Fruit fly (Drosophila melanogaster): ENCODE results near the gene CG18809.

CG18809 gene

dm6 chrX:19750626-19751149 lies 6.6 kb upstream of the CG18809 start, which contains the start of gene Abcd3 (continued):
- TF ChIP-seq CG8089 (GFP tag; optimal IDR thresholded peaks at IDR 0.05) (peak; percentile 31), Dp (GFP tag; optimal IDR thresholded peaks at IDR 0.05) (peak; percentile 46), pzg (GFP tag; optimal IDR thresholded peaks at IDR 0.05) (peak; percentile 76), eve (GFP tag; optimal IDR thresholded peaks at IDR 0.05) (no peak), CG13287 (GFP tag; IDR thresholded peaks at IDR 0.05; ENCODE audit: partially characterized antibody) (peak; percentile 78), pfk (GFP tag; optimal IDR thresholded peaks at IDR 0.05) (no peak), CG6689 (GFP tag; IDR thresholded peaks at IDR 0.05) (no peak), hbn (GFP tag; IDR thresholded peaks at IDR 0.05; ENCODE audit: partially characterized antibody) (peak; percentile 51), CG5180 (GFP tag; optimal IDR thresholded peaks at IDR 0.05) (peak; percentile 44), E2f1 (GFP tag; IDR thresholded peaks at IDR 0.05) (no peak), CG13775 (GFP tag; optimal IDR thresholded peaks at IDR 0.05) (peak; percentile 18), so (GFP tag; IDR thresholded peaks at IDR 0.05) (peak; percentile 74; the same call in 2 of the 3 replicates), CG18619 (GFP tag; optimal IDR thresholded peaks at IDR 0.05) (peak; percentile 23), ap (GFP tag; IDR thresholded peaks at IDR 0.05) (no peak), MESR4 (GFP tag; optimal IDR thresholded peaks at IDR 0.05) (peak; percentile 94), ci (GFP tag; IDR thresholded peaks at IDR 0.05) (peak; percentile 68; the same call in 1 of the 3 replicates), pb (GFP tag; optimal IDR thresholded peaks at IDR 0.05) (peak; percentile 4), CG32532 (GFP tag; IDR thresholded peaks at IDR 0.05) (peak; percentile 54), MBD-R2 (GFP tag; IDR thresholded peaks at IDR 0.05) (peak; percentile 50), nmo (GFP tag; optimal IDR thresholded peaks at IDR 0.05) (peak; percentile 27), CG14441 (GFP tag; IDR thresholded peaks at IDR 0.05) (no peak), Mad (GFP tag; optimal IDR thresholded peaks at IDR 0.05) (no peak), Sox102F (GFP tag; optimal IDR thresholded peaks at IDR 0.05) (no peak), wor (GFP tag; IDR thresholded peaks at IDR 0.05) (no peak), CG14860 (GFP tag; IDR thresholded peaks at IDR 0.05; ENCODE audit: partially characterized antibody) (peak; percentile 67), cg (GFP tag; optimal IDR thresholded peaks at IDR 0.05) (peak; percentile 76), YL-1 (GFP tag; optimal IDR thresholded peaks at IDR 0.05) (peak; percentile 84), bigmax (GFP tag; optimal IDR thresholded peaks at IDR 0.05) (no peak), seq (GFP tag; IDR thresholded peaks at IDR 0.05) (peak; percentile 68; the same call in 1 of the 2 replicates), GATAe (GFP tag; conservative IDR thresholded peaks at IDR 0.05) (no peak; the same call in 1 of the 2 replicates), CG4424 (GFP tag; optimal IDR thresholded peaks at IDR 0.05) (no peak), CG7963 (GFP tag; IDR thresholded peaks at IDR 0.05; ENCODE audit: partially characterized antibody) (peak; percentile 62; the same call in 2 of the 3 replicates), gem (tag; optimal IDR thresholded peaks at IDR 0.05) (no peak), HLH4C (GFP tag; IDR thresholded peaks at IDR 0.05; ENCODE audit: partially characterized antibody) (peak; percentile 75), CG10147 (GFP tag; optimal IDR thresholded peaks at IDR 0.05) (peak; percentile 36), CG14014 (GFP tag; IDR thresholded peaks at IDR 0.05) (peak; percentile 34; the same call in 1 of the 2 replicates), amos (GFP tag; IDR thresholded peaks at IDR 0.05; ENCODE audit: partially characterized antibody) (peak; percentile 66), CG1792 (GFP tag; optimal IDR thresholded peaks at IDR 0.05) (peak; percentile 40), schlank (tag; optimal IDR thresholded peaks at IDR 0.05) (peak; percentile 50), CG3847 (GFP tag; IDR thresholded peaks at IDR 0.05) (peak; percentile 33; the same call in 1 of the 2 replicates), jigr1 (GFP tag; IDR thresholded peaks at IDR 0.05) (no peak), unc-4 (GFP tag; IDR thresholded peaks at IDR 0.05; ENCODE audit: partially characterized antibody) (peak; percentile 71), CG13894 (tag; optimal IDR thresholded peaks at IDR 0.05) (peak; percentile 57), tx (GFP tag; optimal IDR thresholded peaks at IDR 0.05) (no peak), CG33557 (GFP tag; optimal IDR thresholded peaks at IDR 0.05) (peak; percentile 58), grn (GFP tag; optimal IDR thresholded peaks at IDR 0.05) (no peak), zen (tag; optimal IDR thresholded peaks at IDR 0.05) (peak; percentile 34), Nf-YA (GFP tag; IDR thresholded peaks at IDR 0.05) (no peak), CG16779 (GFP tag; IDR thresholded peaks at IDR 0.05) (no peak), sim (GFP tag; IDR thresholded peaks at IDR 0.05) (no peak)

Data from whole organism, embryonic.